Fruit fly (Drosophila melanogaster): ENCODE results near the gene CG32453.

CG32453 gene

dm6 chr3L:22717137-22717767, 20.2 kb downstream of the CG32453 start, which contains the start of the genes ArfGAP3 and CG32452 (continued):
- TF ChIP-seq pzg (GFP tag; optimal IDR thresholded peaks at IDR 0.05): peak; percentile 76
- peak; percentile 82 for TF ChIP-seq gem (tag; optimal IDR thresholded peaks at IDR 0.05)
- TF ChIP-seq caup (GFP tag; optimal IDR thresholded peaks at IDR 0.05; ENCODE audit: severe bottlenecking): peak; percentile 72
- peak; percentile 58 for TF ChIP-seq CG14667 (GFP tag; IDR thresholded peaks at IDR 0.05)
- TF ChIP-seq Rfx (GFP tag; IDR thresholded peaks at IDR 0.05): peak; percentile 86
- peak; percentile 91 for TF ChIP-seq CG10267 (tag; optimal IDR thresholded peaks at IDR 0.05)
- TF ChIP-seq run (tag; optimal IDR thresholded peaks at IDR 0.05): peak; percentile 8
- TF ChIP-seq CG16815 (GFP tag; optimal IDR thresholded peaks at IDR 0.05): peak; percentile 51
- peak; percentile 79 for TF ChIP-seq CG2678 (tag; optimal IDR thresholded peaks at IDR 0.05)
- TF ChIP-seq H2.0 (GFP tag; IDR thresholded peaks at IDR 0.05): peak; percentile 59; the same call in 1 of the 2 replicates
- peak; percentile 98 for TF ChIP-seq MESR4 (GFP tag; optimal IDR thresholded peaks at IDR 0.05)
- no peak for TF ChIP-seq otp (GFP tag; IDR thresholded peaks at IDR 0.05)
- peak; percentile 42 for TF ChIP-seq kay (GFP tag; optimal IDR thresholded peaks at IDR 0.05)
- TF ChIP-seq GATAe (GFP tag; conservative IDR thresholded peaks at IDR 0.05): no peak
- TF ChIP-seq zfh1 (GFP tag; IDR thresholded peaks at IDR 0.05): peak; percentile 77; the same call in 2 of the 3 replicates
- peak; percentile 70 for TF ChIP-seq Oaz (GFP tag; IDR thresholded peaks at IDR 0.05)
- TF ChIP-seq CG31365 (tag; optimal IDR thresholded peaks at IDR 0.05): no peak
- TF ChIP-seq pnt (GFP tag; optimal IDR thresholded peaks at IDR 0.05): peak; percentile 2
- TF ChIP-seq CG7987 (GFP tag; optimal IDR thresholded peaks at IDR 0.05): no peak
- no peak for TF ChIP-seq sim (GFP tag; IDR thresholded peaks at IDR 0.05)
- TF ChIP-seq ems (GFP tag; optimal IDR thresholded peaks at IDR 0.05): peak; percentile 35
- no peak for TF ChIP-seq Hand (GFP tag; optimal IDR thresholded peaks at IDR 0.05)
- peak; percentile 51 for TF ChIP-seq CG6683 (GFP tag; optimal IDR thresholded peaks at IDR 0.05)
- TF ChIP-seq CG32767 (GFP tag; IDR thresholded peaks at IDR 0.05): peak; percentile 66; the same call in 1 of the 2 replicates
- TF ChIP-seq Hey (tag; optimal IDR thresholded peaks at IDR 0.05): no peak
- peak; percentile 56 for TF ChIP-seq HLHmδ (GFP tag; optimal IDR thresholded peaks at IDR 0.05)
- TF ChIP-seq gcm (GFP tag; optimal IDR thresholded peaks at IDR 0.05): peak; percentile 54
- TF ChIP-seq Elba2 (GFP tag; optimal IDR thresholded peaks at IDR 0.05): no peak
- TF ChIP-seq Neu2 (GFP tag; optimal IDR thresholded peaks at IDR 0.05; ENCODE audit: borderline replicate concordance): no peak
- peak; percentile 45 for TF ChIP-seq D19B (GFP tag; optimal IDR thresholded peaks at IDR 0.05)
- TF ChIP-seq Scr (GFP tag; IDR thresholded peaks at IDR 0.05; ENCODE audit: partially characterized antibody): peak; percentile 75
- TF ChIP-seq CG14050 (GFP tag; IDR thresholded peaks at IDR 0.05): peak; percentile 61
- TF ChIP-seq Hsf (GFP tag; optimal IDR thresholded peaks at IDR 0.05): peak; percentile 84
- no peak for TF ChIP-seq br (optimal IDR thresholded peaks at IDR 0.05)
- peak; percentile 82 for TF ChIP-seq CG13775 (GFP tag; optimal IDR thresholded peaks at IDR 0.05)
- peak; percentile 74 for TF ChIP-seq pho (GFP tag; optimal IDR thresholded peaks at IDR 0.05)
- TF ChIP-seq CG18599 (GFP tag; optimal IDR thresholded peaks at IDR 0.05): peak; percentile 70
- peak; percentile 67 for TF ChIP-seq bab2 (GFP tag; optimal IDR thresholded peaks at IDR 0.05)
- TF ChIP-seq Dref (GFP tag; IDR thresholded peaks at IDR 0.05): peak; percentile 67
- peak; percentile 90 for TF ChIP-seq CG9932 (GFP tag; IDR thresholded peaks at IDR 0.05)
- TF ChIP-seq cg (GFP tag; optimal IDR thresholded peaks at IDR 0.05): no peak
- TF ChIP-seq Trl (optimal IDR thresholded peaks at IDR 0.05): no peak
- TF ChIP-seq Trl (GFP tag; optimal IDR thresholded peaks at IDR 0.05): peak; percentile 55
- TF ChIP-seq dpn (GFP tag; optimal IDR thresholded peaks at IDR 0.05): peak; percentile 68 to 82
- TF ChIP-seq grn (GFP tag; optimal IDR thresholded peaks at IDR 0.05): no peak
- TF ChIP-seq Med (GFP tag): peak; percentile 92
- TF ChIP-seq CG9817 (tag; optimal IDR thresholded peaks at IDR 0.05): peak; percentile 75
- 0 out of 2 replicates have a peak, but pooled peaks have one; percentile 46 for TF ChIP-seq sna (GFP tag; IDR thresholded peaks at IDR 0.05; ENCODE audit: partially characterized antibody)
- peak; percentile 58 for TF ChIP-seq CG17802 (tag; optimal IDR thresholded peaks at IDR 0.05)
- TF ChIP-seq ci (GFP tag; IDR thresholded peaks at IDR 0.05): peak; percentile 77
